Worm (Caenorhabditis elegans): Measurements from ENCODE around the gene rpl-42.

Gene rpl-42

DNA sequence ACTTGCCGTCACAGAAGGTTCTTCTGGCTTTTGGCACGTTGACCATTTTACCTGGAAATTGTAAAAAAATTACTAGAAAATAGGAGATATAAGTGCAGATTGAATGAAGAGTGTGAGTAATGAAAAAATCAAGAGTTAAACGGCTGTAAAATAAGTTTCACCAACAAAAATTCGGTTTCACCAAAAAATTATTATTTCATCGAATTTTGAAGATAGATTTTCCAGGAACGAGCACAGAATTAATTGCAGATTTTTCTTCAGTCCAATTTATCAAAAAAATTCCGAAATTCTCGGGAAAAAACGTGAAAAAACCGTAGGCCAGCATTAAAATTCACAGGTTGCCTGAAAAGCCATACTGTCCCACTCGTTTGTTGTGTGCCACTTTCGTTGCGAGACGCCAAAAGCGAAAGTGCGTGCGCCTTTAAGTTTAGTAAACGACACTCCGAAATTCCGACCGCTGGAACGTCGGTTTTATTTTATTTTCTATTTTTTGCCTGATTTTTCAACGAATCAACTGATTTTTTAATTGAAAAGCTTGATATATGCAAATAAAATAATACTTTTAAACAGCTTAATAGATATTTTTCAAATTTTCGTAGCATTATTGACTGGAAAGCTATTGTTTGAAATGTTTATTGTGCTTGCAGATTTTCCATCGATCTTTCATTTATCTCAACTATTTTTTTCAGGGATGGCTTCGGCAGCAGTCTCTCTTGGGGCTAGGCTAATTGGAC lies 4.8 kb downstream of the rpl-42 start, which contains the start of the genes rpl-36.A and nuo-1 (continued):
- TF ChIP-seq akir-1 (GFP tag; optimal IDR thresholded peaks at IDR 0.05) = no peak
- TF ChIP-seq C06A6.2 (GFP tag; conservative IDR thresholded peaks at IDR 0.05) = no peak
- no peak for TF ChIP-seq tlf-1 (GFP tag; optimal IDR thresholded peaks at IDR 0.05)
- TF ChIP-seq B0336.3 (GFP tag; IDR thresholded peaks at IDR 0.05) = no peak
- TF ChIP-seq madf-6 (GFP tag; IDR thresholded peaks at IDR 0.05) = peak; percentile 70
- TF ChIP-seq athp-1 (tag; optimal IDR thresholded peaks at IDR 0.05) = no peak
- TF ChIP-seq tbp1 (GFP tag; optimal IDR thresholded peaks at IDR 0.05) = peak; percentile 47
- no peak for TF ChIP-seq F52B5.7 (tag; optimal IDR thresholded peaks at IDR 0.05)
- peak; percentile 50 for TF ChIP-seq ZK185.1 (tag; optimal IDR thresholded peaks at IDR 0.05; ENCODE audit: poor library complexity, severe bottlenecking)
- no peak for TF ChIP-seq nfya-2 (GFP tag; IDR thresholded peaks at IDR 0.05)
- TF ChIP-seq B0019.2 (GFP tag; conservative IDR thresholded peaks at IDR 0.05) = peak; percentile 57
- no peak for TF ChIP-seq Y53G8AR.9 (GFP tag; conservative IDR thresholded peaks at IDR 0.05)
- no peak for TF ChIP-seq unc-130 (GFP tag; optimal IDR thresholded peaks at IDR 0.05)
- TF ChIP-seq Y67H2A.10 (GFP tag; conservative IDR thresholded peaks at IDR 0.05) = no peak
- TF ChIP-seq unc-62 (GFP tag; optimal IDR thresholded peaks at IDR 0.05) = peak; percentile 9
- no peak for TF ChIP-seq die-1 (tag; optimal IDR thresholded peaks at IDR 0.05)
- TF ChIP-seq ets-4 (GFP tag; optimal IDR thresholded peaks at IDR 0.05) = no peak
- peak; percentile 73 for TF ChIP-seq lin-54 (GFP tag; optimal IDR thresholded peaks at IDR 0.05)
- TF ChIP-seq D2030.7 (GFP tag; IDR thresholded peaks at IDR 0.05) = peak; percentile 71
- no peak for TF ChIP-seq cebp-1 (GFP tag; IDR thresholded peaks at IDR 0.05)
- peak; percentile 49 for TF ChIP-seq cebp-1 (tag; optimal IDR thresholded peaks at IDR 0.05)
- peak; percentile 45 for TF ChIP-seq ceh-27 (GFP tag; optimal IDR thresholded peaks at IDR 0.05)
- TF ChIP-seq F55B11.4 (tag; optimal IDR thresholded peaks at IDR 0.05; ENCODE audit: borderline replicate concordance, insufficient read depth) = no peak
- TF ChIP-seq ztf-25 (GFP tag; IDR thresholded peaks at IDR 0.05) = no peak
- no peak for TF ChIP-seq attf-6 (GFP tag; IDR thresholded peaks at IDR 0.05)
- TF ChIP-seq attf-3 (GFP tag; conservative IDR thresholded peaks at IDR 0.05) = peak; percentile 92
- TF ChIP-seq bed-1 (GFP tag; IDR thresholded peaks at IDR 0.05) = no peak
- TF ChIP-seq dox-1 (GFP tag; IDR thresholded peaks at IDR 0.05) = peak; percentile 38; the same call in 1 of the 2 replicates
- TF ChIP-seq madf-3 (GFP tag; IDR thresholded peaks at IDR 0.05) = no peak
- TF ChIP-seq mcd-1 (GFP tag; IDR thresholded peaks at IDR 0.05) = peak; percentile 70
- TF ChIP-seq ceh-91 (GFP tag; IDR thresholded peaks at IDR 0.05) = peak; percentile 65
- TF ChIP-seq ztf-18 (tag; optimal IDR thresholded peaks at IDR 0.05) = peak; percentile 32
- TF ChIP-seq lir-1 (GFP tag; conservative IDR thresholded peaks at IDR 0.05) = no peak
- 0 out of 2 replicates have a peak, but pooled peaks have one; percentile 9 for TF ChIP-seq K11D2.4 (GFP tag; IDR thresholded peaks at IDR 0.05)
- TF ChIP-seq nfya-1 (tag; optimal IDR thresholded peaks at IDR 0.05; ENCODE audit: borderline replicate concordance, insufficient read depth) = no peak
- no peak for TF ChIP-seq hrde-1 (tag; optimal IDR thresholded peaks at IDR 0.05; ENCODE audit: borderline replicate concordance)
- TF ChIP-seq sdz-38 (tag; optimal IDR thresholded peaks at IDR 0.05) = no peak
- peak; percentile 55 for TF ChIP-seq madf-8 (GFP tag; conservative IDR thresholded peaks at IDR 0.05)
- TF ChIP-seq Y79H2A.3 (GFP tag; conservative IDR thresholded peaks at IDR 0.05) = no peak
- no peak for TF ChIP-seq F57C9.4 (tag; optimal IDR thresholded peaks at IDR 0.05)

Measured in whole organism, young adult.